Worm (Caenorhabditis elegans): ENCODE measurements around the gene asp-5.

The asp-5 gene

ce11 chrV:8318135-8318534 lies 46.0 kb downstream of the asp-5 start, which contains the start of gene clec-219:
clec-219 (plus strand) TSS chrV:8318435.
- no peak for TF ChIP-seq nhr-23 (tag; optimal IDR thresholded peaks at IDR 0.05)
- no peak for TF ChIP-seq nhr-25 (tag; optimal IDR thresholded peaks at IDR 0.05)
- TF ChIP-seq nhr-76 (tag; optimal IDR thresholded peaks at IDR 0.05) = no peak
- TF ChIP-seq egl-5 (tag; optimal IDR thresholded peaks at IDR 0.05) = no peak
- no peak for TF ChIP-seq ztf-11 (tag; optimal IDR thresholded peaks at IDR 0.05)
- TF ChIP-seq nhr-43 (tag; optimal IDR thresholded peaks at IDR 0.05; ENCODE audit: poor library complexity, severe bottlenecking) = no peak
- TF ChIP-seq nhr-77 (tag; optimal IDR thresholded peaks at IDR 0.05) = no peak
- no peak for TF ChIP-seq nhr-11 (tag; optimal IDR thresholded peaks at IDR 0.05)
- TF ChIP-seq eor-1 (tag; optimal IDR thresholded peaks at IDR 0.05) = no peak
- TF ChIP-seq jun-1 (tag; optimal IDR thresholded peaks at IDR 0.05) = no peak
- TF ChIP-seq mdl-1 (tag; optimal IDR thresholded peaks at IDR 0.05) = no peak
- no peak for TF ChIP-seq ZK546.5 (tag; optimal IDR thresholded peaks at IDR 0.05)
- TF ChIP-seq sea-2 (GFP tag; optimal IDR thresholded peaks at IDR 0.05) = no peak
- no peak for TF ChIP-seq ceh-82 (tag; optimal IDR thresholded peaks at IDR 0.05)
- TF ChIP-seq snpc-4 (tag; optimal IDR thresholded peaks at IDR 0.05) = no peak
- TF ChIP-seq elt-2 (tag; optimal IDR thresholded peaks at IDR 0.05) = no peak
- no peak for TF ChIP-seq lin-39 (tag; optimal IDR thresholded peaks at IDR 0.05)
- TF ChIP-seq nfya-1 (tag; optimal IDR thresholded peaks at IDR 0.05; ENCODE audit: insufficient read depth) = no peak

ce11 chrV:8323545-8323944 lies 51.4 kb downstream of the asp-5 start:
- TF ChIP-seq nhr-67 (tag; optimal IDR thresholded peaks at IDR 0.05) (no peak), pha-4 (tag; optimal IDR thresholded peaks at IDR 0.05) (no peak), lsy-12 (tag; optimal IDR thresholded peaks at IDR 0.05) (no peak), lin-15B (tag; optimal IDR thresholded peaks at IDR 0.05) (no peak), nhr-12 (tag; optimal IDR thresholded peaks at IDR 0.05) (no peak), unc-62 (GFP tag; optimal IDR thresholded peaks at IDR 0.05) (no peak), hmg-11 (tag; optimal IDR thresholded peaks at IDR 0.05) (no peak), fos-1 (tag; optimal IDR thresholded peaks at IDR 0.05) (no peak), nhr-23 (tag; optimal IDR thresholded peaks at IDR 0.05) (no peak), skn-1 (tag; optimal IDR thresholded peaks at IDR 0.05) (no peak), eor-1 (tag; optimal IDR thresholded peaks at IDR 0.05) (no peak), nhr-25 (tag; optimal IDR thresholded peaks at IDR 0.05) (no peak), zag-1 (tag; optimal IDR thresholded peaks at IDR 0.05) (no peak), ZK546.5 (tag; optimal IDR thresholded peaks at IDR 0.05) (no peak), nhr-77 (tag; optimal IDR thresholded peaks at IDR 0.05) (no peak), unc-39 (tag; optimal IDR thresholded peaks at IDR 0.05) (no peak), tbx-2 (tag; optimal IDR thresholded peaks at IDR 0.05) (no peak), snpc-4 (tag; optimal IDR thresholded peaks at IDR 0.05) (no peak), ceh-16 (tag; optimal IDR thresholded peaks at IDR 0.05) (no peak)
